Worm (Caenorhabditis elegans): ENCODE measurements around the gene F41E6.1.

ce11 chrV:8623754-8624153 is 1.3 kb downstream of the F41E6.1 start, which contains the start of gene F41E6.17:
- TF ChIP-seq lin-39 (tag; optimal IDR thresholded peaks at IDR 0.05) = no peak
- no peak for TF ChIP-seq skn-1 (tag; optimal IDR thresholded peaks at IDR 0.05)
- no peak for TF ChIP-seq lin-15B (tag; optimal IDR thresholded peaks at IDR 0.05)
- no peak for TF ChIP-seq nhr-25 (tag; optimal IDR thresholded peaks at IDR 0.05)
- no peak for TF ChIP-seq ama-1 (optimal IDR thresholded peaks at IDR 0.05)
- no peak for TF ChIP-seq fos-1 (tag; optimal IDR thresholded peaks at IDR 0.05)
- no peak for TF ChIP-seq lsy-12 (tag; optimal IDR thresholded peaks at IDR 0.05)
- TF ChIP-seq elt-2 (tag; optimal IDR thresholded peaks at IDR 0.05) = no peak

All from whole organism, L3 larva.